Worm (Caenorhabditis elegans): ENCODE data around the gene rpl-3.

- TF ChIP-seq him-1 (tag; optimal IDR thresholded peaks at IDR 0.05), result no peak
- TF ChIP-seq dao-5 (tag; optimal IDR thresholded peaks at IDR 0.05), result no peak
Measured at ce11 chrIII:3874492-3874891, 6.8 kb downstream of the rpl-3 start.
